Fruit fly (Drosophila melanogaster) whole organism, embryonic: ENCODE results near the gene Ldsdh1.
A peak's percentile ranks its signal among the peaks of the same experiment; 100 is the strongest.

ENCODE experiments used
- Adf1 ChIP-seq: fragments of 200-800 bp; sonication (Bioruptor generic); IDR thresholded peaks from 2 replicates; pipeline ENCODE4 v1.3.6; 2022; ENCODE audit warnings: missing biosample characterization, missing genetic modification characterization
- Awh ChIP-seq: fragments of 200-800 bp; sonication (Bioruptor generic); IDR thresholded peaks from 2 replicates; pipeline ENCODE4, ENCODE4 v1.3.6; 2022; ENCODE audit warnings: missing biosample characterization, missing genetic modification characterization
- BEAF-32 ChIP-seq: fragments of 200-800 bp; sonication (Bioruptor generic); optimal IDR thresholded peaks from 3 replicates; lab custom pipeline; 2017; ENCODE audit warnings: missing biosample characterization, missing genetic modification characterization, mild to moderate bottlenecking, moderate library complexity, missing genetic modification reagents
- Bteb2 ChIP-seq: fragments of 200-800 bp; sonication (Bioruptor generic); optimal IDR thresholded peaks from 2 replicates; lab custom pipeline; 2016; ENCODE audit warnings: missing biosample characterization, missing genetic modification characterization
- CG10462 ChIP-seq: fragments of 200-800 bp; sonication (Bioruptor generic); optimal IDR thresholded peaks from 2 replicates; lab custom pipeline; 2016; ENCODE audit warnings: missing biosample characterization, missing genetic modification characterization
- CG11093 ChIP-seq: fragments of 200-800 bp; sonication (Bioruptor generic); IDR thresholded peaks from 3 replicates; pipeline ENCODE4 v1.3.6; 2022; ENCODE audit warnings: missing biosample characterization, missing genetic modification characterization
- CG11560 ChIP-seq: fragments of 200-800 bp; sonication (Bioruptor generic); IDR thresholded peaks from 3 replicates; pipeline ENCODE4 v1.3.6; 2022; ENCODE audit warnings: missing biosample characterization, missing genetic modification characterization
- CG12299 ChIP-seq: fragments of 200-800 bp; sonication (Bioruptor generic); optimal IDR thresholded peaks from 2 replicates; lab custom pipeline; 2018; ENCODE audit warnings: missing biosample characterization, mild to moderate bottlenecking, missing genetic modification characterization
- CG13287 ChIP-seq: fragments of 200-800 bp; sonication (Bioruptor generic); IDR thresholded peaks from 2 replicates; pipeline ENCODE4 v1.3.6; 2022; ENCODE audit warnings: missing biosample characterization, missing genetic modification characterization; ENCODE audit not compliant: partially characterized antibody
- CG1529 ChIP-seq: fragments of 200-800 bp; sonication (Bioruptor generic); optimal IDR thresholded peaks from 3 replicates; lab custom pipeline; 2018; ENCODE audit warnings: missing biosample characterization, missing genetic modification characterization
- CG1603 ChIP-seq: fragments of 200-800 bp; sonication (Bioruptor generic); optimal IDR thresholded peaks from 2 replicates; lab custom pipeline; 2019; ENCODE audit warnings: missing biosample characterization, mild to moderate bottlenecking, missing genetic modification characterization, moderate library complexity
- CG1792 ChIP-seq: fragments of 200-800 bp; sonication (Bioruptor generic); optimal IDR thresholded peaks from 2 replicates; lab custom pipeline; 2016; ENCODE audit warnings: missing biosample characterization, missing genetic modification characterization
- CG2120 ChIP-seq: fragments of 200-800 bp; sonication (Bioruptor generic); optimal IDR thresholded peaks from 3 replicates; lab custom pipeline; 2016; ENCODE audit warnings: missing biosample characterization, missing genetic modification characterization
- CG2712 ChIP-seq: fragments of 200-800 bp; optimal IDR thresholded peaks from 3 replicates; lab custom pipeline; 2019; ENCODE audit warnings: missing biosample characterization, mild to moderate bottlenecking, missing genetic modification characterization, moderate library complexity
- CG31388 ChIP-seq: fragments of 200-800 bp; sonication (Bioruptor generic); optimal IDR thresholded peaks from 2 replicates; lab custom pipeline; 2016; ENCODE audit warnings: missing biosample characterization, missing genetic modification characterization
- CG3163 ChIP-seq: fragments of 200-800 bp; sonication (Bioruptor generic); optimal IDR thresholded peaks from 3 replicates; lab custom pipeline; 2016; ENCODE audit warnings: missing biosample characterization, missing genetic modification characterization
- CG34376 ChIP-seq: fragments of 200-800 bp; sonication (Bioruptor generic); optimal IDR thresholded peaks from 2 replicates; lab custom pipeline; 2018; ENCODE audit warnings: missing biosample characterization, mild to moderate bottlenecking, missing genetic modification characterization
- CG4282 ChIP-seq: fragments of 200-800 bp; sonication (Bioruptor generic); optimal IDR thresholded peaks from 2 replicates; lab custom pipeline; 2016; ENCODE audit warnings: missing biosample characterization, missing genetic modification characterization
- CG4328 ChIP-seq: fragments of 200-800 bp; sonication (Bioruptor generic); optimal IDR thresholded peaks from 3 replicates; lab custom pipeline; 2017; ENCODE audit warnings: missing biosample characterization, missing genetic modification reagents, missing genetic modification characterization
- CG4360 ChIP-seq: fragments of 200-800 bp; sonication (Bioruptor generic); IDR thresholded peaks from 2 replicates; pipeline ENCODE4 v1.3.6; 2022; ENCODE audit warnings: missing biosample characterization, missing genetic modification characterization
- CG6689 ChIP-seq: fragments of 200-800 bp; sonication (Bioruptor generic); IDR thresholded peaks from 2 replicates; pipeline ENCODE4 v1.3.6; 2022; ENCODE audit warnings: missing biosample characterization, missing genetic modification characterization
- CG7745 ChIP-seq: fragments of 200-800 bp; sonication (Bioruptor generic); optimal IDR thresholded peaks from 2 replicates; lab custom pipeline; 2018; ENCODE audit warnings: missing biosample characterization, mild to moderate bottlenecking, missing genetic modification characterization, moderate library complexity
- CG7786 ChIP-seq: fragments of 200-800 bp; sonication (Bioruptor generic); optimal IDR thresholded peaks from 2 replicates; lab custom pipeline; 2016; ENCODE audit warnings: missing biosample characterization, missing genetic modification characterization
- CG7928 ChIP-seq: fragments of 200-800 bp; sonication (Bioruptor generic); optimal IDR thresholded peaks from 2 replicates; lab custom pipeline; 2017; ENCODE audit warnings: missing biosample characterization, mild to moderate bottlenecking, missing genetic modification characterization
- Dip2 ChIP-seq: fragments of 200-800 bp; sonication (Bioruptor generic); IDR thresholded peaks from 2 replicates; pipeline ENCODE4 v1.3.6; 2022; ENCODE audit warnings: missing biosample characterization, missing genetic modification characterization
- Dip3 ChIP-seq: fragments of 200-800 bp; sonication (Bioruptor generic); optimal IDR thresholded peaks from 3 replicates; lab custom pipeline; 2016; ENCODE audit warnings: missing biosample characterization, missing genetic modification characterization
- Doc2 ChIP-seq: fragments of 200-800 bp; sonication (Bioruptor generic); IDR thresholded peaks from 2 replicates; pipeline ENCODE4 v1.3.6; 2022; ENCODE audit warnings: missing biosample characterization, missing genetic modification characterization
- E2f1 ChIP-seq: fragments of 200-800 bp; sonication (Bioruptor generic); IDR thresholded peaks from 2 replicates; pipeline ENCODE4 v1.3.6; 2022; ENCODE audit warnings: missing biosample characterization, missing genetic modification characterization
- Fer2 ChIP-seq: fragments of 200-800 bp; sonication (Bioruptor generic); optimal IDR thresholded peaks from 2 replicates; lab custom pipeline; 2018; ENCODE audit warnings: missing biosample characterization, mild to moderate bottlenecking, missing genetic modification characterization, moderate library complexity
- HLH3B ChIP-seq: fragments of 200-800 bp; sonication (Bioruptor generic); IDR thresholded peaks from 2 replicates; pipeline ENCODE4 v1.3.6; 2022; ENCODE audit warnings: missing biosample characterization, missing genetic modification characterization
- Hr3 ChIP-seq: fragments of 200-800 bp; sonication (Bioruptor generic); optimal IDR thresholded peaks from 3 replicates; lab custom pipeline; 2016; ENCODE audit warnings: missing biosample characterization, missing genetic modification characterization
- Side ChIP-seq: fragments of 200-800 bp; sonication (Bioruptor generic); optimal IDR thresholded peaks from 2 replicates; lab custom pipeline; 2016; ENCODE audit warnings: missing biosample characterization, missing genetic modification characterization
- TFAM ChIP-seq: fragments of 200-800 bp; sonication (Bioruptor generic); optimal IDR thresholded peaks from 2 replicates; lab custom pipeline; 2017; ENCODE audit warnings: missing biosample characterization, missing genetic modification characterization, inconsistent platforms
- ase ChIP-seq: fragments of 200-800 bp; sonication (Bioruptor generic); IDR thresholded peaks from 3 replicates; pipeline ENCODE4 v1.3.6; 2022; ENCODE audit warnings: missing biosample characterization, missing genetic modification characterization
- bab2 ChIP-seq: fragments of 200-800 bp; sonication (Bioruptor generic); optimal IDR thresholded peaks from 2 replicates; lab custom pipeline; 2016; ENCODE audit warnings: missing biosample characterization, missing genetic modification characterization
- cg ChIP-seq: fragments of 200-800 bp; sonication (Bioruptor generic); optimal IDR thresholded peaks from 3 replicates; lab custom pipeline; 2019; ENCODE audit warnings: missing biosample characterization, mild to moderate bottlenecking, missing genetic modification characterization, moderate library complexity
- chif ChIP-seq, 2 experiments: fragments of 200-800 bp; sonication (Bioruptor generic); optimal IDR thresholded peaks; 3 replicates each; lab custom pipeline; 2016; ENCODE audit warnings: missing biosample characterization in 2 of 2, missing genetic modification characterization in 2 of 2
- insv ChIP-seq, 2 experiments: fragments of 200-800 bp; sonication (Bioruptor generic); optimal IDR thresholded peaks; 3 replicates each; lab custom pipeline; 2016 to 2018; ENCODE audit warnings: missing biosample characterization in 2 of 2, missing genetic modification characterization in 2 of 2
- kah ChIP-seq: fragments of 200-800 bp; sonication (Bioruptor generic); optimal IDR thresholded peaks from 2 replicates; lab custom pipeline; 2018; ENCODE audit warnings: missing biosample characterization, mild to moderate bottlenecking, missing genetic modification characterization
- knrl ChIP-seq: fragments of 200-800 bp; sonication (Bioruptor generic); IDR thresholded peaks from 3 replicates; pipeline ENCODE4 v1.3.6; 2022; ENCODE audit warnings: missing biosample characterization, missing genetic modification characterization; ENCODE audit not compliant: partially characterized antibody
- nerfin-2 ChIP-seq: fragments of 200-800 bp; sonication (Bioruptor generic); IDR thresholded peaks from 2 replicates; pipeline ENCODE4 v1.3.6; 2022; ENCODE audit warnings: missing biosample characterization, missing genetic modification characterization; ENCODE audit not compliant: partially characterized antibody
- peb ChIP-seq: fragments of 200-800 bp; sonication (Bioruptor generic); IDR thresholded peaks from 2 replicates; pipeline ENCODE4 v1.3.6; 2022; ENCODE audit warnings: missing biosample characterization, missing genetic modification characterization
- salm ChIP-seq: fragments of 200-800 bp; sonication (Bioruptor generic); optimal IDR thresholded peaks from 2 replicates; lab custom pipeline; 2018; ENCODE audit warnings: missing biosample characterization, mild to moderate bottlenecking, missing genetic modification characterization
- seq ChIP-seq: fragments of 200-800 bp; sonication (Bioruptor generic); IDR thresholded peaks from 2 replicates; pipeline ENCODE4 v1.3.6; 2022; ENCODE audit warnings: missing biosample characterization, missing genetic modification characterization
- tgo ChIP-seq: fragments of 200-800 bp; sonication (Bioruptor generic); IDR thresholded peaks from 3 replicates; pipeline ENCODE4 v1.3.6; 2022; ENCODE audit warnings: missing biosample characterization, missing genetic modification characterization
- tio ChIP-seq: fragments of 200-800 bp; sonication (Bioruptor generic); optimal IDR thresholded peaks from 2 replicates; lab custom pipeline; 2017; ENCODE audit warnings: missing biosample characterization, missing genetic modification characterization, inconsistent platforms
- unc-4 ChIP-seq: fragments of 200-800 bp; sonication (Bioruptor generic); IDR thresholded peaks from 2 replicates; pipeline ENCODE4 v1.3.6; 2022; ENCODE audit warnings: missing biosample characterization, missing genetic modification characterization; ENCODE audit not compliant: partially characterized antibody
- wdn ChIP-seq: fragments of 200-800 bp; sonication (Bioruptor generic); IDR thresholded peaks from 2 replicates; pipeline ENCODE4 v1.3.6; 2022; ENCODE audit warnings: missing biosample characterization, missing genetic modification characterization
- yki ChIP-seq: fragments of >200 bp; optimal IDR thresholded peaks from 3 replicates; lab custom pipeline; 2018
- zf30C ChIP-seq: fragments of 200-800 bp; sonication (Bioruptor generic); optimal IDR thresholded peaks from 3 replicates; lab custom pipeline; 2018; ENCODE audit warnings: missing biosample characterization, mild to moderate bottlenecking, missing genetic modification characterization

Gene Ldsdh1

dm6 chrX:8100026-8100825, 18.8 kb upstream of the Ldsdh1 start (continued):
- TF ChIP-seq unc-4 (GFP tag; lab: Robert Waterston, UW) (no peak), wdn (peak; percentile 67), insv (GFP tag; optimal IDR thresholded peaks at IDR 0.05; lab: Kevin White, UChicago) (no peak), CG1529 (GFP tag; lab: Kevin White, UChicago) (peak; percentile 73), knrl (no peak), zf30C (GFP tag; lab: Kevin White, UChicago) (peak; percentile 70), E2f1 (GFP tag; lab: Robert Waterston, UW) (peak; percentile 85), CG1603 (tag; lab: Kevin White, UChicago) (peak; percentile 51), CG3163 (GFP tag; lab: Kevin White, UChicago) (no peak), yki (lab: Kevin White, UChicago) (no peak), Dip3 (GFP tag; lab: Kevin White, UChicago) (peak; percentile 42), Adf1 (peak; percentile 63), CG6689 (GFP tag; lab: Robert Waterston, UW) (peak; percentile 86), CG4328 (GFP tag; lab: Kevin White, UChicago) (peak; percentile 40), HLH3B (GFP tag; lab: Robert Waterston, UW) (peak; percentile 92), cg (no peak), CG2712 (tag; lab: Kevin White, UChicago) (peak; percentile 87), Doc2 (GFP tag; lab: Robert Waterston, UW) (no peak), chif (GFP tag; optimal IDR thresholded peaks at IDR 0.05; lab: Kevin White, UChicago) (peak in 1 of 2 experiments; percentile 54), Side (GFP tag; lab: Kevin White, UChicago) (peak; percentile 57), peb (GFP tag; lab: Robert Waterston, UW) (peak; percentile 68), Hr3 (GFP tag; lab: Kevin White, UChicago) (peak; percentile 68), nerfin-2 (GFP tag; lab: Robert Waterston, UW) (no peak), CG11560 (tag; lab: Robert Waterston, UW) (peak; percentile 71), tio (peak; percentile 82), ase (peak; percentile 75), CG7928 (no peak), Fer2 (tag; lab: Kevin White, UChicago) (no peak), BEAF-32 (no peak), kah (GFP tag; lab: Kevin White, UChicago) (peak; percentile 42), CG31388 (GFP tag; lab: Kevin White, UChicago) (peak; percentile 59), CG13287 (GFP tag; lab: Robert Waterston, UW) (no peak), CG1792 (GFP tag; lab: Kevin White, UChicago) (peak; percentile 48), CG4282 (GFP tag; lab: Kevin White, UChicago) (no peak), CG10462 (peak; percentile 39), tgo (GFP tag; lab: Robert Waterston, UW) (peak; percentile 86), CG7745 (tag; lab: Kevin White, UChicago) (no peak), CG2120 (peak; percentile 84), bab2 (peak; percentile 58), Bteb2 (GFP tag; lab: Kevin White, UChicago) (peak; percentile 57), Awh (peak; percentile 83), seq (peak; percentile 86), CG4360 (GFP tag; lab: Robert Waterston, UW) (no peak), TFAM (GFP tag; lab: Kevin White, UChicago) (no peak), Dip2 (no peak), salm (tag; lab: Kevin White, UChicago) (peak; percentile 67), CG12299 (tag; lab: Kevin White, UChicago) (peak; percentile 74), CG7786 (peak; percentile 42), CG34376 (GFP tag; lab: Kevin White, UChicago) (peak; percentile 67), CG11093 (GFP tag; lab: Robert Waterston, UW) (peak; percentile 58; the same call in 2 of the 3 replicates)
